Fruit fly (Drosophila melanogaster) whole organism, embryonic: ENCODE results near the gene Ugt37C2.
A peak's percentile ranks its signal among the peaks of the same experiment; 100 is the strongest.

Experiments used
- Bteb2 ChIP-seq: fragments of 200-800 bp; sonication (Bioruptor generic); optimal IDR thresholded peaks from 2 replicates; lab custom pipeline; 2016; ENCODE audit warnings: missing biosample characterization, missing genetic modification characterization
- C15 ChIP-seq: fragments of 200-800 bp; sonication (Bioruptor generic); IDR thresholded peaks from 3 replicates; pipeline ENCODE4 v1.3.6; 2022; ENCODE audit warnings: missing biosample characterization, missing genetic modification characterization
- CG12219 ChIP-seq: fragments of 200-800 bp; sonication (Bioruptor generic); optimal IDR thresholded peaks from 3 replicates; lab custom pipeline; 2018; ENCODE audit warnings: missing biosample characterization, mild to moderate bottlenecking, missing genetic modification characterization
- CG12942 ChIP-seq: fragments of 200-800 bp; sonication (Bioruptor generic); optimal IDR thresholded peaks from 3 replicates; lab custom pipeline; 2016; ENCODE audit warnings: missing biosample characterization, missing genetic modification characterization
- CG15269 ChIP-seq: fragments of 200-800 bp; sonication (Bioruptor generic); optimal IDR thresholded peaks from 2 replicates; lab custom pipeline; 2018; ENCODE audit warnings: missing biosample characterization, mild to moderate bottlenecking, missing genetic modification characterization, moderate library complexity
- CG17361 ChIP-seq: fragments of 200-800 bp; sonication (Bioruptor generic); IDR thresholded peaks from 3 replicates; pipeline ENCODE4 v1.3.6; 2022; ENCODE audit warnings: missing biosample characterization, missing genetic modification characterization
- CG17612 ChIP-seq: fragments of 200-800 bp; sonication (Bioruptor generic); IDR thresholded peaks from 2 replicates; pipeline ENCODE4 v1.3.6; 2022; ENCODE audit warnings: missing biosample characterization, missing genetic modification characterization
- CG4282 ChIP-seq: fragments of 200-800 bp; sonication (Bioruptor generic); optimal IDR thresholded peaks from 2 replicates; lab custom pipeline; 2016; ENCODE audit warnings: missing biosample characterization, missing genetic modification characterization
- CG6654 ChIP-seq: fragments of 200-800 bp; sonication (Bioruptor generic); optimal IDR thresholded peaks from 2 replicates; lab custom pipeline; 2017; ENCODE audit warnings: missing biosample characterization, mild to moderate bottlenecking, missing genetic modification characterization
- CG7839 ChIP-seq: fragments of 200-800 bp; sonication (Bioruptor generic); optimal IDR thresholded peaks from 3 replicates; lab custom pipeline; 2018; ENCODE audit warnings: missing biosample characterization, mild to moderate bottlenecking, missing genetic modification characterization, moderate library complexity
- CG8281 ChIP-seq: fragments of 200-800 bp; sonication (Bioruptor generic); optimal IDR thresholded peaks from 2 replicates; lab custom pipeline; 2018; ENCODE audit warnings: missing biosample characterization, mild to moderate bottlenecking, missing genetic modification characterization, moderate library complexity
- Dp ChIP-seq: fragments of 200-800 bp; sonication (Bioruptor generic); optimal IDR thresholded peaks from 2 replicates; lab custom pipeline; 2018; ENCODE audit warnings: missing biosample characterization, mild to moderate bottlenecking, missing genetic modification characterization, moderate library complexity
- Drgx ChIP-seq: fragments of 200-800 bp; sonication (Bioruptor generic); IDR thresholded peaks from 2 replicates; pipeline ENCODE4 v1.3.6; 2022; ENCODE audit warnings: missing biosample characterization, missing genetic modification characterization
- Ets65A ChIP-seq: fragments of 200-800 bp; sonication (Bioruptor generic); peaks from one replicate; lab custom pipeline; 2016; ENCODE audit warnings: missing biosample characterization, missing genetic modification characterization
- H15 ChIP-seq: fragments of 200-800 bp; sonication (Bioruptor generic); IDR thresholded peaks from 3 replicates; pipeline ENCODE4 v1.3.6; 2022; ENCODE audit warnings: missing biosample characterization, missing genetic modification characterization
- Kr ChIP-seq: fragments of 200-800 bp; sonication (Bioruptor generic); optimal IDR thresholded peaks from 2 replicates; lab custom pipeline; 2017; ENCODE audit warnings: missing biosample characterization, mild to moderate bottlenecking, missing genetic modification characterization
- MTF-1 ChIP-seq: fragments of 200-800 bp; sonication (Bioruptor generic); optimal IDR thresholded peaks from 2 replicates; lab custom pipeline; 2018; ENCODE audit warnings: missing biosample characterization, mild to moderate bottlenecking, missing genetic modification characterization, borderline replicate concordance
- Mrtf ChIP-seq: fragments of 200-800 bp; sonication (Bioruptor generic); IDR thresholded peaks from 3 replicates; pipeline ENCODE4 v1.3.6; 2022; ENCODE audit warnings: missing biosample characterization, missing genetic modification characterization
- NK7.1 ChIP-seq: fragments of 200-800 bp; sonication (Bioruptor generic); optimal IDR thresholded peaks from 3 replicates; lab custom pipeline; 2016; ENCODE audit warnings: missing biosample characterization, missing genetic modification characterization
- Pdp1 ChIP-seq, 2 experiments: fragments of 200-800 bp; sonication (Bioruptor generic); optimal IDR thresholded peaks; 3 replicates each; lab custom pipeline; 2016; ENCODE audit warnings: missing biosample characterization in 2 of 2, missing genetic modification characterization in 2 of 2, mild to moderate bottlenecking in 1 of 2, moderate library complexity in 1 of 2
- ac ChIP-seq: fragments of 200-800 bp; sonication (Bioruptor generic); optimal IDR thresholded peaks from 3 replicates; lab custom pipeline; 2017; ENCODE audit warnings: missing biosample characterization, mild to moderate bottlenecking, missing genetic modification characterization
- cg ChIP-seq: fragments of 200-800 bp; sonication (Bioruptor generic); optimal IDR thresholded peaks from 3 replicates; lab custom pipeline; 2019; ENCODE audit warnings: missing biosample characterization, mild to moderate bottlenecking, missing genetic modification characterization, moderate library complexity
- chinmo ChIP-seq: fragments of 200-800 bp; sonication (Bioruptor generic); IDR thresholded peaks from 4 replicates; pipeline ENCODE4 v1.3.6; 2022; ENCODE audit warnings: missing biosample characterization, missing genetic modification characterization; ENCODE audit not compliant: partially characterized antibody
- gt ChIP-seq: fragments of 200-800 bp; sonication (Bioruptor generic); IDR thresholded peaks from 2 replicates; pipeline ENCODE4 v1.3.6; 2022; ENCODE audit warnings: missing biosample characterization, missing genetic modification characterization
- hkb ChIP-seq, 2 experiments: fragments of 200-800 bp in 1 of 2; fragments of >200 bp in 1 of 2; sonication (Bioruptor generic) in 1 of 2; IDR thresholded peaks in 1 of 2; optimal IDR thresholded peaks in 1 of 2; 2 replicates each; pipeline versions ENCODE4 v1.3.6 to Lab custom; 2017 to 2022; ENCODE audit warnings: missing biosample characterization in 1 of 2, missing genetic modification characterization in 1 of 2
- kni ChIP-seq: fragments of 200-800 bp; sonication (Bioruptor generic); optimal IDR thresholded peaks from 3 replicates; lab custom pipeline; 2017; ENCODE audit warnings: mild to moderate bottlenecking, missing biosample characterization, missing genetic modification reagents, missing genetic modification characterization
- nau ChIP-seq: fragments of 200-800 bp; sonication (Bioruptor generic); optimal IDR thresholded peaks from 3 replicates; lab custom pipeline; 2017; ENCODE audit warnings: missing biosample characterization, mild to moderate bottlenecking, missing genetic modification characterization, missing genetic modification reagents
- nerfin-2 ChIP-seq: fragments of 200-800 bp; sonication (Bioruptor generic); IDR thresholded peaks from 2 replicates; pipeline ENCODE4 v1.3.6; 2022; ENCODE audit warnings: missing biosample characterization, missing genetic modification characterization; ENCODE audit not compliant: partially characterized antibody
- pros ChIP-seq: fragments of 200-800 bp; sonication (Bioruptor generic); optimal IDR thresholded peaks from 3 replicates; lab custom pipeline; 2019; ENCODE audit warnings: missing biosample characterization, mild to moderate bottlenecking, missing genetic modification characterization, moderate library complexity
- run ChIP-seq: fragments of 200-800 bp; sonication (Bioruptor generic); optimal IDR thresholded peaks from 3 replicates; lab custom pipeline; 2018; ENCODE audit warnings: missing biosample characterization, mild to moderate bottlenecking, missing genetic modification characterization
- sd ChIP-seq: fragments of 200-800 bp; sonication (Bioruptor generic); optimal IDR thresholded peaks from 3 replicates; lab custom pipeline; 2018; ENCODE audit warnings: missing biosample characterization, mild to moderate bottlenecking, missing genetic modification characterization, moderate library complexity
- tll ChIP-seq, 2 experiments: fragments of 200-800 bp in 1 of 2; fragments of >200 bp in 1 of 2; sonication (Bioruptor generic) in 1 of 2; optimal IDR thresholded peaks; 2 replicates each; lab custom pipeline; 2017 to 2019; ENCODE audit warnings: missing biosample characterization in 2 of 2, missing genetic modification characterization in 2 of 2, mild to moderate bottlenecking in 1 of 2, moderate library complexity in 1 of 2
- trem ChIP-seq: fragments of 200-800 bp; optimal IDR thresholded peaks from 3 replicates; lab custom pipeline; 2019; ENCODE audit warnings: missing biosample characterization, mild to moderate bottlenecking, missing genetic modification characterization, moderate library complexity

Gene Ugt37C2

dm6 chr2L:16837158-16837557 is 43.1 kb downstream of the Ugt37C2 start, which contains the start of gene Nepl9:
TSS of gene Nepl9 (minus strand) at chr2L:16837258.
- TF ChIP-seq Pdp1 (GFP tag; optimal IDR thresholded peaks at IDR 0.05; lab: Kevin White, UChicago) (peak in 1 of 2 experiments; percentile 5), Bteb2 (GFP tag; lab: Kevin White, UChicago) (no peak), CG6654 (GFP tag; lab: Kevin White, UChicago) (no peak), C15 (no peak), cg (no peak)

- no peak for TF ChIP-seq NK7.1 (GFP tag; lab: Kevin White, UChicago)
- no peak for TF ChIP-seq nerfin-2
- TF ChIP-seq Dp (GFP tag; lab: Kevin White, UChicago): no peak
- TF ChIP-seq, all 482 proteins: peak for 0
These were observed 43.7 kb downstream of the Ugt37C2 start, which contains the start of the genes SclA and SclB for dm6 chr2L:16837672-16838071. TSS of gene SclA (plus strand) at chr2L:16837972. TSS of gene SclB (plus strand) at chr2L:16837972.

dm6 chr2L:16839665-16840064 is 45.7 kb downstream of the Ugt37C2 start:
- TF ChIP-seq sd (peak; percentile 92), gt (GFP tag; lab: Robert Waterston, UW) (no peak), chinmo (0 out of 4 replicates have a peak, but pooled peaks have one; percentile 44), nau (peak; percentile 7)

DNA sequence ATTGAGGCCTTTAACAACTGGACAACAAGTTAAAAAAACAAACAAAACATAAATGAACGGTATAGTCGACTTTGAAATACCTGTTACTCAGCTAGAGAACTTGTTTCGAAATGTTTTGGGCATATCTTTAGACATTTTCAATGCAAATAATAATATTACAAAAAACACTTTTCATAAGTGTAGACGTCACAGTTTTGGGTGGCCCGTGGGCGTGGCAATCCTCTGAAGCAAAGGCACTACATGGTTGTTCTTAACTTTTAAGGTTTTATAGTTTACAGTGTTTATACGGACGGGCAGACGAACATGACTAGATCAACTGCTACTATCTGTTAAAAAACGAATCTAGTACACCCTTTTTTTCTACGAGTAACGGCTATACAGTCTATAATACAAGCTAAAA is 48.5 kb downstream of the Ugt37C2 start:
- TF ChIP-seq hkb (optimal IDR thresholded peaks at IDR 0.05; lab: Kevin White, UChicago) (no peak), hkb (GFP tag; IDR thresholded peaks at IDR 0.05; lab: Robert Waterston, UW) (no peak), Kr (no peak), trem (tag; lab: Kevin White, UChicago) (no peak), Mrtf (GFP tag; lab: Robert Waterston, UW) (no peak), tll (GFP tag; optimal IDR thresholded peaks at IDR 0.05; lab: Kevin White, UChicago) (no peak), run (tag; lab: Kevin White, UChicago) (no peak), H15 (GFP tag; lab: Robert Waterston, UW) (no peak), CG17612 (GFP tag; lab: Robert Waterston, UW) (no peak), CG8281 (tag; lab: Kevin White, UChicago) (no peak), CG15269 (tag; lab: Kevin White, UChicago) (no peak), CG12219 (GFP tag; lab: Kevin White, UChicago) (no peak), MTF-1 (GFP tag; lab: Kevin White, UChicago) (no peak), kni (GFP tag; lab: Kevin White, UChicago) (no peak), CG4282 (GFP tag; lab: Kevin White, UChicago) (no peak)
- TF ChIP-seq, all 482 proteins: peak for 0

DNA sequence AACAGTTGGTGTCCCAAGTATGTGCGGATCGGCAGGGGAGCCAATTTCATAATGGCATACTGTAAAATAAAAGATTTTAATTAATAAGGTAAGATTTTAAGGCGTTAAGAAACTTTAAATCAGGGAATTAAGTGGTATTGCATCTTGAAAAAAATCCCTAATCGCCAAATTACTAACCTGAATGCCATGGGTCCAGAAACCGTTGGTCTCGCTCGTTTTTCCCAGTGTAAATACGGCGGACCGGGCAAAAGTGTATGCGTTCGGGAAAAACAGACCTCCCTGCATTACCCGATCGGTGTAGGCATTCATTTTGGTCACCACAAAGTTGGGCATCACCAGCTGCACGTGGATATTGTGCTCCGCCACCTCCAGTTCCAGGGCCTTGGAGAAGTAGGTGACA is 49.3 kb downstream of the Ugt37C2 start:
- no peak for TF ChIP-seq CG12942 (GFP tag; lab: Kevin White, UChicago)
- TF ChIP-seq Ets65A: peak; percentile 80
- 0 out of 2 replicates have a peak, but pooled peaks have one; percentile 51 for TF ChIP-seq Drgx (GFP tag; lab: Robert Waterston, UW)
- no peak for TF ChIP-seq ac (GFP tag; lab: Kevin White, UChicago)
- no peak for TF ChIP-seq pros (GFP tag; lab: Kevin White, UChicago)
- no peak for TF ChIP-seq Dp (GFP tag; lab: Kevin White, UChicago)
- no peak for TF ChIP-seq CG17361
- no peak for TF ChIP-seq CG7839 (tag; lab: Kevin White, UChicago)
